Fruit fly (Drosophila melanogaster) whole organism, pupa: ENCODE results near the gene Ptp61F.

Experiments used
- CG10348 ChIP-seq: fragments of 200-800 bp; sonication (Bioruptor generic); IDR thresholded peaks from 2 replicates; pipeline ENCODE4 v1.3.6; 2022; ENCODE audit warnings: missing biosample characterization, missing genetic modification characterization
- CG12605 ChIP-seq: fragments of 200-800 bp; sonication (Bioruptor generic); IDR thresholded peaks from 2 replicates; pipeline ENCODE4 v1.3.6; 2022; ENCODE audit warnings: missing biosample characterization, missing genetic modification characterization
- CG13204 ChIP-seq: fragments of 200-800 bp; sonication (Bioruptor generic); optimal IDR thresholded peaks from 2 replicates; lab custom pipeline; 2018; ENCODE audit warnings: missing biosample characterization, mild to moderate bottlenecking, missing genetic modification characterization, moderate library complexity
- CG14655 ChIP-seq: fragments of 200-800 bp; sonication (Bioruptor generic); optimal IDR thresholded peaks from 3 replicates; lab custom pipeline; 2017; ENCODE audit warnings: mild to moderate bottlenecking, missing biosample characterization, missing genetic modification reagents, missing genetic modification characterization
- CG15710 ChIP-seq: fragments of 200-800 bp; sonication (Bioruptor generic); optimal IDR thresholded peaks from 2 replicates; lab custom pipeline; 2018; ENCODE audit warnings: missing biosample characterization, mild to moderate bottlenecking, missing genetic modification characterization, moderate library complexity
- CG17806 ChIP-seq: fragments of 200-800 bp; sonication (Bioruptor generic); optimal IDR thresholded peaks from 2 replicates; lab custom pipeline; 2018; ENCODE audit warnings: missing biosample characterization, mild to moderate bottlenecking, missing genetic modification characterization, moderate library complexity
- CG32121 ChIP-seq: fragments of 200-800 bp; sonication (Bioruptor generic); IDR thresholded peaks from 2 replicates; pipeline ENCODE4 v1.3.6; 2022; ENCODE audit warnings: missing biosample characterization, missing genetic modification characterization
- CG34367 ChIP-seq: fragments of 200-800 bp; sonication (Bioruptor generic); optimal IDR thresholded peaks from 2 replicates; lab custom pipeline; 2018; ENCODE audit warnings: missing biosample characterization, mild to moderate bottlenecking, missing genetic modification characterization
- CG4496 ChIP-seq: fragments of 200-800 bp; sonication (Bioruptor generic); IDR thresholded peaks from 3 replicates; pipeline ENCODE4 v1.3.6; 2022; ENCODE audit warnings: missing biosample characterization, missing genetic modification characterization
- CG8159 ChIP-seq: fragments of 200-800 bp; sonication (Bioruptor generic); optimal IDR thresholded peaks from 3 replicates; lab custom pipeline; 2018; ENCODE audit warnings: missing biosample characterization, mild to moderate bottlenecking, missing genetic modification characterization, moderate library complexity
- CG8301 ChIP-seq: fragments of 200-800 bp; sonication (Bioruptor generic); optimal IDR thresholded peaks from 2 replicates; lab custom pipeline; 2018; ENCODE audit warnings: missing biosample characterization, mild to moderate bottlenecking, missing genetic modification characterization
- CG9948 ChIP-seq: fragments of 200-800 bp; sonication (Bioruptor generic); optimal IDR thresholded peaks from 2 replicates; lab custom pipeline; 2018; ENCODE audit warnings: missing biosample characterization, mild to moderate bottlenecking, missing genetic modification characterization, moderate library complexity
- D1 ChIP-seq: fragments of 200-800 bp; sonication (Bioruptor generic); optimal IDR thresholded peaks from 2 replicates; lab custom pipeline; 2018; ENCODE audit warnings: missing biosample characterization, mild to moderate bottlenecking, missing genetic modification characterization, moderate library complexity
- EcR ChIP-seq: fragments of 200-800 bp; sonication (Bioruptor generic); optimal IDR thresholded peaks from 3 replicates; lab custom pipeline; 2019; ENCODE audit warnings: missing biosample characterization, missing genetic modification characterization, mild to moderate bottlenecking, moderate library complexity, missing genetic modification reagents
- Ets98B ChIP-seq: fragments of 200-800 bp; sonication (Bioruptor generic); IDR thresholded peaks from 2 replicates; pipeline ENCODE4 v1.3.6; 2022; ENCODE audit warnings: missing biosample characterization, missing genetic modification characterization
- Pif1A ChIP-seq: fragments of 200-800 bp; sonication (Bioruptor generic); optimal IDR thresholded peaks from 3 replicates; lab custom pipeline; 2016; ENCODE audit warnings: missing biosample characterization, missing genetic modification characterization
- Pif1B ChIP-seq: fragments of 200-800 bp; sonication (Bioruptor generic); optimal IDR thresholded peaks from 3 replicates; lab custom pipeline; 2016; ENCODE audit warnings: missing biosample characterization, missing genetic modification characterization
- Snoo ChIP-seq: fragments of 200-800 bp; sonication (Bioruptor generic); optimal IDR thresholded peaks from 3 replicates; lab custom pipeline; 2017; ENCODE audit warnings: missing biosample characterization, mild to moderate bottlenecking, missing genetic modification characterization, inconsistent platforms
- fd96Ca ChIP-seq: fragments of 200-800 bp; sonication (Bioruptor generic); IDR thresholded peaks from 3 replicates; pipeline ENCODE4 v1.3.6; 2022; ENCODE audit warnings: missing biosample characterization, missing genetic modification characterization
- gl ChIP-seq: fragments of 200-800 bp; sonication (Bioruptor generic); optimal IDR thresholded peaks from 2 replicates; lab custom pipeline; 2018; ENCODE audit warnings: missing biosample characterization, mild to moderate bottlenecking, missing genetic modification characterization
- rn ChIP-seq: fragments of 200-800 bp; sonication (Bioruptor generic); IDR thresholded peaks from 2 replicates; pipeline ENCODE4 v1.3.6; 2022; ENCODE audit warnings: missing biosample characterization, missing genetic modification characterization

Ptp61F gene

DNA sequence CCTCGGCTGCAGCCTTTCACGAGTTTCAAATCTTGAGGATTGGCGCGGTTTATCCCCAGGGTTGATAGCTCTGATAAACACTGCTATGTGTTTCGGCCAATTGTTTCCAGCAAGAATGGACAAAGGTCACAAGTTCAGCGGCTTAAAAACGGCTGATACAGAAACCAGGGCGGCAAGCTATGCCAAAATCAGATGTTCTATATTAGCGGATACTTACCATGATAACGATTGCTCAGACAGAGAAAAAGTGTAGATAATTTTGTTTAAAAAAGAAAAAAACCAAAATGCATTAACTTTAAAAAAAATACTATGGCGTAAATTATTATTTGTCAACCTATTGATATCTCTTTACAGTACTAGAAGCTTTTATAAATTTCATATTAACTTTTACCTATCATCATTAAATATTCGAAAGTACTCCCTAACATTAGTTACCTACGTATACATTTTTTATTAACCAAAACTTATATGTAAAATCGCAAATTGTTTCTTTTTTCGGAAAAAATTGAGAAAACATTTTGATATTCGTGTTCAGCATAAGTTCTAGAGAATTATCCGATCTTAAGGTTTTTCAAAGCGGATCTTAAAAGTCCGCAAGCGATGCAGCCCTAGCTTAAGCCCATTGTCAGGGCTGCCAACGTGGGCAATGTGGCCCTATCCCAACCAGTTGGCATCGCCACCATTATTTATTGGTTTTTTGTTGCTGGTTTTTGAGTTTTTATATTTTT lies 161.9 kb downstream of the Ptp61F start, which contains the start of the genes sturkopf and Herc4:
sturkopf (minus strand) TSS at position 339 of the 728 bp plus-strand sequence.
Herc4 (plus strand) TSS at position 658 of the 728 bp plus-strand sequence.
- TF ChIP-seq CG10348 = no peak
- TF ChIP-seq EcR (GFP tag; lab: Kevin White, UChicago) = peak; percentile 68
- TF ChIP-seq CG8159 (tag; lab: Kevin White, UChicago) = peak; percentile 68
- TF ChIP-seq CG9948 (tag; lab: Kevin White, UChicago) = peak; percentile 64
- TF ChIP-seq Snoo (tag; lab: Kevin White, UChicago) = peak; percentile 90
- TF ChIP-seq CG34367 (tag; lab: Kevin White, UChicago) = peak; percentile 39
- TF ChIP-seq fd96Ca (GFP tag; lab: Robert Waterston, UW) = peak; percentile 60
- TF ChIP-seq D1 = no peak
- TF ChIP-seq CG17806 = peak; percentile 18
- TF ChIP-seq Ets98B = peak; percentile 44
- no peak for TF ChIP-seq CG14655
- TF ChIP-seq rn (GFP tag; lab: Robert Waterston, UW) = no peak
- peak; percentile 59; the same call in 2 of the 3 replicates for TF ChIP-seq CG4496
- TF ChIP-seq CG8301 (tag; lab: Kevin White, UChicago) = peak; percentile 63
- TF ChIP-seq Pif1B (GFP tag; lab: Kevin White, UChicago) = no peak
- no peak for TF ChIP-seq Pif1A (GFP tag; lab: Kevin White, UChicago)
- no peak for TF ChIP-seq gl (tag; lab: Kevin White, UChicago)
- TF ChIP-seq CG32121 (GFP tag; lab: Robert Waterston, UW) = 0 out of 2 replicates have a peak, but pooled peaks have one; percentile 24
- peak; percentile 54 for TF ChIP-seq CG12605 (GFP tag; lab: Robert Waterston, UW)
- TF ChIP-seq CG15710 (tag; lab: Kevin White, UChicago) = peak; percentile 75
- no peak for TF ChIP-seq CG13204 (GFP tag; lab: Kevin White, UChicago)

DNA sequence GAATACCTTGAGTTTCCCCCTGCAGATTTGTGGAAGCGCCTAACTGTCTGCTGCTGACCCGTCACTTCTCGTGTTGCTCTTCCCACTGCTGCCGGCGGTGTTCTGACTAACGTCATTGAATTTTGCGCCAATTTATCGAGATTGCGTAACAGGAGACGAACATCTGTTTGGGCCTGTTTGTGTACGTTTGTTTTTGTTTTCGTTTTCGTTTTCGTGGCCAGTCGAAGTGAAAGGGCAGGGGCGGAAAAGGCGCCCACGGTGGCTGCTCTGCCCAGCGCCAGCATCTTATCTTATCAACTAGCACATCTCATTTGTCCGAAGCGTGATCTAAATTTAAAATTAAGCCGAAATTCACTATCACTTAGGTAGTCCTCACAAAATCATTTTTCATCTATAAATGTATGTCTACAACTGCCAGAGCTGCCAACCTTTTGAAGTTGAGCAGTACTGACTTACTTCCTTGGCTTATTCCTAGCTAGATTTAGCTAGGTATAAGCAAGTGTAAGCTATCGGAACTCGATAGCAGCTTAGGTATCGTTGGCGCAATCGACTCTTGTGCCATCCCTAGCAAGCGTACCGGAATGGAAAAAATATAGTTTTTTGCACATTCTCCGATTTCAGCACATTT lies 167.9 kb downstream of the Ptp61F start, which contains the start of the genes Ctr9 and Nt5a:
Ctr9 (plus strand) TSS at position 220 of the 628 bp plus-strand sequence.
Nt5a (minus strand) TSS at position 414 of the 628 bp plus-strand sequence.
- TF ChIP-seq EcR (GFP tag; lab: Kevin White, UChicago) (peak; percentile 25), Pif1A (GFP tag; lab: Kevin White, UChicago) (no peak), Pif1B (GFP tag; lab: Kevin White, UChicago) (no peak), CG4496 (peak; percentile 9; the same call in 1 of the 3 replicates), D1 (no peak), CG34367 (tag; lab: Kevin White, UChicago) (no peak), CG10348 (no peak), CG8301 (tag; lab: Kevin White, UChicago) (no peak), gl (tag; lab: Kevin White, UChicago) (no peak), Ets98B (peak; percentile 41), CG13204 (GFP tag; lab: Kevin White, UChicago) (no peak), fd96Ca (GFP tag; lab: Robert Waterston, UW) (peak; percentile 49; the same call in 1 of the 3 replicates), CG9948 (tag; lab: Kevin White, UChicago) (no peak), CG15710 (tag; lab: Kevin White, UChicago) (peak; percentile 23), CG14655 (no peak), CG32121 (GFP tag; lab: Robert Waterston, UW) (peak; percentile 13; the same call in 1 of the 2 replicates), CG12605 (GFP tag; lab: Robert Waterston, UW) (no peak), Snoo (tag; lab: Kevin White, UChicago) (no peak)
- TF ChIP-seq, all 21 proteins: peak for 6

DNA sequence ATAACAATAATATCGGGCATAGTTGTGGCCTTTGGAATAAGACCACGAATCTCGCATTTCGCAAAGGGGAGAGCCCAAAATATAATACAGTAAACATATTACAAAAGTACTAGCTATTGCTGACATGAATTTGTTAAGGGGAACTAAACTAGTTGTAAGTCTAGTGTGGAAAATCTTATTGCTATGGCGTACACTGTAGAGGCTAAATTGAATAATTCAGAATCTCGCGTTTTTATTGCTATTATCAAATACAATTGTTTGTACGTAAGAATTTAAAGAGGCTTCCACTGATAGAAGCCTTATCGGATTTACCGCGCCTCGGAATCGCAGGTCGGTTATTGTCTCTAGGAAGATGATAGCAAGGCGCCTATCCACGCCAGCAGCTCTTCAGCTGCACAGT lies 169.7 kb downstream of the Ptp61F start:
- TF ChIP-seq Pif1A (GFP tag; lab: Kevin White, UChicago) (no peak), CG12605 (GFP tag; lab: Robert Waterston, UW) (no peak), CG14655 (no peak), CG9948 (tag; lab: Kevin White, UChicago) (no peak), EcR (GFP tag; lab: Kevin White, UChicago) (no peak), CG15710 (tag; lab: Kevin White, UChicago) (no peak), CG8301 (tag; lab: Kevin White, UChicago) (no peak), Pif1B (GFP tag; lab: Kevin White, UChicago) (no peak), fd96Ca (GFP tag; lab: Robert Waterston, UW) (no peak), Ets98B (no peak), rn (GFP tag; lab: Robert Waterston, UW) (no peak), CG4496 (no peak), CG13204 (GFP tag; lab: Kevin White, UChicago) (no peak), gl (tag; lab: Kevin White, UChicago) (no peak), Snoo (tag; lab: Kevin White, UChicago) (no peak), CG8159 (tag; lab: Kevin White, UChicago) (no peak)

- TF ChIP-seq CG4496 = no peak
- TF ChIP-seq Ets98B = no peak
- no peak for TF ChIP-seq CG10348
- TF ChIP-seq EcR (GFP tag; lab: Kevin White, UChicago) = no peak
- TF ChIP-seq CG8159 (tag; lab: Kevin White, UChicago) = no peak
- TF ChIP-seq CG9948 (tag; lab: Kevin White, UChicago) = no peak
- TF ChIP-seq CG14655 = no peak
- no peak for TF ChIP-seq CG34367 (tag; lab: Kevin White, UChicago)
- no peak for TF ChIP-seq CG12605 (GFP tag; lab: Robert Waterston, UW)
- TF ChIP-seq CG17806 = no peak
Observed at dm6 chr3L:1302950-1303352, 172.1 kb downstream of the Ptp61F start.
